Fruit fly (Drosophila melanogaster) whole organism, embryonic: ENCODE results near the gene Ptp10D.

Experiments used
- Antp ChIP-seq: fragments of 200-800 bp; sonication (Bioruptor generic); optimal IDR thresholded peaks from 3 replicates; lab custom pipeline; 2016; ENCODE audit warnings: missing biosample characterization, missing genetic modification characterization
- Blimp-1 ChIP-seq: fragments of 200-800 bp; sonication (Bioruptor generic); optimal IDR thresholded peaks from 3 replicates; lab custom pipeline; 2018; ENCODE audit warnings: missing biosample characterization, missing genetic modification characterization, mild to moderate bottlenecking, moderate library complexity, missing genetic modification reagents
- CG10209 ChIP-seq: fragments of 200-800 bp; sonication (Bioruptor generic); optimal IDR thresholded peaks from 3 replicates; lab custom pipeline; 2017; ENCODE audit warnings: missing biosample characterization, mild to moderate bottlenecking, missing genetic modification characterization, missing genetic modification reagents
- CG10366 ChIP-seq: fragments of 200-800 bp; sonication (Bioruptor generic); IDR thresholded peaks from 2 replicates; pipeline ENCODE4 v1.3.6; 2022; ENCODE audit warnings: missing biosample characterization, missing genetic modification characterization
- CG11247 ChIP-seq: fragments of 200-800 bp; sonication (Bioruptor generic); IDR thresholded peaks from 2 replicates; pipeline ENCODE4 v1.3.6; 2022; ENCODE audit warnings: missing biosample characterization, missing genetic modification characterization
- CG12299 ChIP-seq: fragments of 200-800 bp; sonication (Bioruptor generic); optimal IDR thresholded peaks from 2 replicates; lab custom pipeline; 2018; ENCODE audit warnings: missing biosample characterization, mild to moderate bottlenecking, missing genetic modification characterization
- CG12391 ChIP-seq: fragments of 200-800 bp; sonication (Bioruptor generic); optimal IDR thresholded peaks from 3 replicates; lab custom pipeline; 2018; ENCODE audit warnings: missing biosample characterization, mild to moderate bottlenecking, missing genetic modification characterization, moderate library complexity
- CG13894 ChIP-seq: fragments of 200-800 bp; sonication (Bioruptor generic); optimal IDR thresholded peaks from 3 replicates; lab custom pipeline; 2018; ENCODE audit warnings: missing biosample characterization, mild to moderate bottlenecking, missing genetic modification characterization, moderate library complexity
- CG15073 ChIP-seq: fragments of 200-800 bp; sonication (Bioruptor generic); optimal IDR thresholded peaks from 2 replicates; lab custom pipeline; 2016; ENCODE audit warnings: missing biosample characterization, missing genetic modification characterization
- CG15696 ChIP-seq: fragments of 200-800 bp; sonication (Bioruptor generic); optimal IDR thresholded peaks from 2 replicates; lab custom pipeline; 2019; ENCODE audit warnings: missing biosample characterization, mild to moderate bottlenecking, missing genetic modification characterization, moderate library complexity
- CG16815 ChIP-seq: fragments of 200-800 bp; sonication (Bioruptor generic); optimal IDR thresholded peaks from 3 replicates; lab custom pipeline; 2017; ENCODE audit warnings: missing biosample characterization, mild to moderate bottlenecking, missing genetic modification characterization
- CG17328 ChIP-seq: fragments of 200-800 bp; sonication (Bioruptor generic); IDR thresholded peaks from 2 replicates; pipeline ENCODE4 v1.3.6; 2022; ENCODE audit warnings: missing biosample characterization, missing genetic modification characterization
- CG1792 ChIP-seq: fragments of 200-800 bp; sonication (Bioruptor generic); optimal IDR thresholded peaks from 2 replicates; lab custom pipeline; 2016; ENCODE audit warnings: missing biosample characterization, missing genetic modification characterization
- CG18011 ChIP-seq: fragments of 200-800 bp; sonication (Bioruptor generic); optimal IDR thresholded peaks from 2 replicates; lab custom pipeline; 2017; ENCODE audit warnings: missing biosample characterization, missing genetic modification characterization, mild to moderate bottlenecking, moderate library complexity, missing genotype
- CG3281 ChIP-seq: fragments of 200-800 bp; sonication (Bioruptor generic); optimal IDR thresholded peaks from 3 replicates; lab custom pipeline; 2017; ENCODE audit warnings: missing biosample characterization, mild to moderate bottlenecking, missing genetic modification characterization
- CG3995 ChIP-seq: fragments of 200-800 bp; sonication (Bioruptor generic); optimal IDR thresholded peaks from 3 replicates; lab custom pipeline; 2016; ENCODE audit warnings: missing biosample characterization, missing genetic modification characterization
- CG6175 ChIP-seq: fragments of 200-800 bp; sonication (Bioruptor generic); IDR thresholded peaks from 3 replicates; pipeline ENCODE4 v1.3.6; 2022; ENCODE audit warnings: missing biosample characterization, missing genetic modification characterization
- CG6813 ChIP-seq: fragments of 200-800 bp; sonication (Bioruptor generic); optimal IDR thresholded peaks from 2 replicates; lab custom pipeline; 2017; ENCODE audit warnings: missing biosample characterization, missing genetic modification characterization, mild to moderate bottlenecking, moderate library complexity, missing genetic modification reagents
- CG7556 ChIP-seq: fragments of 200-800 bp; sonication (Bioruptor generic); optimal IDR thresholded peaks from 2 replicates; lab custom pipeline; 2017; ENCODE audit warnings: missing biosample characterization, mild to moderate bottlenecking, missing genetic modification characterization
- CG8765 ChIP-seq: fragments of 200-800 bp; sonication (Bioruptor generic); IDR thresholded peaks from 2 replicates; pipeline ENCODE4 v1.3.6; 2022; ENCODE audit warnings: missing biosample characterization, missing genetic modification characterization
- CG8944 ChIP-seq: fragments of 200-800 bp; sonication (Bioruptor generic); optimal IDR thresholded peaks from 3 replicates; lab custom pipeline; 2016; ENCODE audit warnings: missing biosample characterization, missing genetic modification characterization
- CTCF ChIP-seq: fragments of 200-800 bp; sonication (Bioruptor generic); optimal IDR thresholded peaks from 2 replicates; lab custom pipeline; 2017; ENCODE audit warnings: missing biosample characterization, mild to moderate bottlenecking, missing genetic modification characterization, moderate library complexity
- H2.0 ChIP-seq: fragments of 200-800 bp; sonication (Bioruptor generic); IDR thresholded peaks from 2 replicates; pipeline ENCODE4 v1.3.6; 2022; ENCODE audit warnings: missing biosample characterization, missing genetic modification characterization
- Hr3 ChIP-seq: fragments of 200-800 bp; sonication (Bioruptor generic); optimal IDR thresholded peaks from 3 replicates; lab custom pipeline; 2016; ENCODE audit warnings: missing biosample characterization, missing genetic modification characterization
- Kr ChIP-seq: fragments of 200-800 bp; sonication (Bioruptor generic); optimal IDR thresholded peaks from 2 replicates; lab custom pipeline; 2017; ENCODE audit warnings: missing biosample characterization, mild to moderate bottlenecking, missing genetic modification characterization
- MBD-R2 ChIP-seq: fragments of 200-800 bp; sonication (Bioruptor generic); IDR thresholded peaks from 2 replicates; pipeline ENCODE4 v1.3.6; 2022; ENCODE audit warnings: missing biosample characterization, missing genetic modification characterization
- Myb ChIP-seq: fragments of 200-800 bp; sonication (Bioruptor generic); optimal IDR thresholded peaks from 2 replicates; lab custom pipeline; 2016; ENCODE audit warnings: missing biosample characterization, missing genetic modification characterization
- Side ChIP-seq: fragments of 200-800 bp; sonication (Bioruptor generic); optimal IDR thresholded peaks from 2 replicates; lab custom pipeline; 2016; ENCODE audit warnings: missing biosample characterization, missing genetic modification characterization
- Sry-δ ChIP-seq: fragments of 200-800 bp; sonication (Bioruptor generic); optimal IDR thresholded peaks from 2 replicates; lab custom pipeline; 2016; ENCODE audit warnings: missing biosample characterization, missing genetic modification characterization
- al ChIP-seq: fragments of 200-800 bp; sonication (Bioruptor generic); IDR thresholded peaks from 2 replicates; pipeline ENCODE4 v1.3.6; 2022; ENCODE audit warnings: missing biosample characterization, missing genetic modification characterization
- ara ChIP-seq: fragments of 200-800 bp; sonication (Bioruptor generic); IDR thresholded peaks from 2 replicates; pipeline ENCODE4 v1.3.6; 2022; ENCODE audit warnings: missing biosample characterization, missing genetic modification characterization
- ase ChIP-seq: fragments of 200-800 bp; sonication (Bioruptor generic); IDR thresholded peaks from 3 replicates; pipeline ENCODE4 v1.3.6; 2022; ENCODE audit warnings: missing biosample characterization, missing genetic modification characterization
- crc ChIP-seq: fragments of 200-800 bp; sonication (Bioruptor generic); optimal IDR thresholded peaks from 2 replicates; lab custom pipeline; 2016; ENCODE audit warnings: missing biosample characterization, missing genetic modification characterization
- crp ChIP-seq, 2 experiments: fragments of 200-800 bp; sonication (Bioruptor generic); optimal IDR thresholded peaks; 2 replicates in 1 of 2; 3 replicates in 1 of 2; lab custom pipeline; 2017; ENCODE audit warnings: missing biosample characterization in 2 of 2, missing genetic modification characterization in 2 of 2, mild to moderate bottlenecking in 1 of 2, moderate library complexity in 1 of 2
- da ChIP-seq: fragments of 200-800 bp; sonication (Bioruptor generic); optimal IDR thresholded peaks from 2 replicates; lab custom pipeline; 2016; ENCODE audit warnings: missing biosample characterization, missing genetic modification characterization
- disco-r ChIP-seq: fragments of 200-800 bp; sonication (Bioruptor generic); optimal IDR thresholded peaks from 2 replicates; lab custom pipeline; 2016; ENCODE audit warnings: missing biosample characterization, missing genetic modification characterization
- fru ChIP-seq: fragments of >200 bp; optimal IDR thresholded peaks from 2 replicates; lab custom pipeline; 2017
- gcm ChIP-seq: fragments of 200-800 bp; sonication (Bioruptor generic); optimal IDR thresholded peaks from 2 replicates; lab custom pipeline; 2019; ENCODE audit warnings: missing biosample characterization, mild to moderate bottlenecking, missing genetic modification characterization, moderate library complexity
- gcm2 ChIP-seq: fragments of 200-800 bp; sonication (Bioruptor generic); optimal IDR thresholded peaks from 2 replicates; lab custom pipeline; 2016; ENCODE audit warnings: missing biosample characterization, missing genetic modification characterization
- gfzf ChIP-seq: fragments of 200-800 bp; sonication (Bioruptor generic); optimal IDR thresholded peaks from 2 replicates; lab custom pipeline; 2016; ENCODE audit warnings: missing biosample characterization, mild to moderate bottlenecking, missing genetic modification characterization, moderate library complexity
- h ChIP-seq: fragments of >200 bp; optimal IDR thresholded peaks from 2 replicates; lab custom pipeline; 2017
- kah ChIP-seq: fragments of 200-800 bp; sonication (Bioruptor generic); optimal IDR thresholded peaks from 2 replicates; lab custom pipeline; 2018; ENCODE audit warnings: missing biosample characterization, mild to moderate bottlenecking, missing genetic modification characterization
- ken ChIP-seq: fragments of 200-800 bp; sonication (Bioruptor generic); IDR thresholded peaks from 3 replicates; pipeline ENCODE4 v1.3.6; 2022; ENCODE audit warnings: missing biosample characterization, missing genetic modification characterization
- kni ChIP-seq: fragments of 200-800 bp; sonication (Bioruptor generic); optimal IDR thresholded peaks from 3 replicates; lab custom pipeline; 2017; ENCODE audit warnings: mild to moderate bottlenecking, missing biosample characterization, missing genetic modification reagents, missing genetic modification characterization
- lab ChIP-seq: fragments of 200-800 bp; sonication (Bioruptor generic); optimal IDR thresholded peaks from 3 replicates; lab custom pipeline; 2017; ENCODE audit warnings: missing biosample characterization, missing genetic modification characterization, mild to moderate bottlenecking, moderate library complexity, missing genetic modification reagents
- nerfin-2 ChIP-seq: fragments of 200-800 bp; sonication (Bioruptor generic); IDR thresholded peaks from 2 replicates; pipeline ENCODE4 v1.3.6; 2022; ENCODE audit warnings: missing biosample characterization, missing genetic modification characterization; ENCODE audit not compliant: partially characterized antibody
- nom ChIP-seq: fragments of 200-800 bp; sonication (Bioruptor generic); optimal IDR thresholded peaks from 2 replicates; lab custom pipeline; 2017; ENCODE audit warnings: missing biosample characterization, missing genetic modification characterization, mild to moderate bottlenecking, moderate library complexity, missing genetic modification reagents
- pho ChIP-seq: fragments of 200-800 bp; sonication (Bioruptor generic); optimal IDR thresholded peaks from 2 replicates; lab custom pipeline; 2016; ENCODE audit warnings: missing biosample characterization, missing genetic modification characterization
- pzg ChIP-seq: fragments of 200-800 bp; sonication (Bioruptor generic); optimal IDR thresholded peaks from 3 replicates; lab custom pipeline; 2018; ENCODE audit warnings: missing biosample characterization, mild to moderate bottlenecking, missing genetic modification characterization, moderate library complexity
- sens ChIP-seq: fragments of 200-800 bp; sonication (Bioruptor generic); peaks from one replicate; lab custom pipeline; 2016; ENCODE audit warnings: missing biosample characterization, missing genetic modification characterization
- wor ChIP-seq: fragments of 200-800 bp; sonication (Bioruptor generic); IDR thresholded peaks from 2 replicates; pipeline ENCODE4 v1.3.6; 2022; ENCODE audit warnings: missing biosample characterization, missing genetic modification characterization

The Ptp10D gene

dm6 chrX:11694959-11695882 is 73.4 kb downstream of the Ptp10D start, which contains the start of gene PhKgamma (continued):
- TF ChIP-seq CG8944 (GFP tag; lab: Kevin White, UChicago) (no peak), h (lab: Kevin White, UChicago) (no peak), CG3995 (GFP tag; lab: Kevin White, UChicago) (no peak), CG6813 (GFP tag; lab: Kevin White, UChicago) (no peak), da (GFP tag; lab: Kevin White, UChicago) (no peak), Kr (GFP tag; lab: Kevin White, UChicago) (no peak), lab (GFP tag; lab: Kevin White, UChicago) (no peak), Hr3 (no peak), Sry-δ (GFP tag; lab: Kevin White, UChicago) (peak; percentile 98), kah (GFP tag; lab: Kevin White, UChicago) (no peak), ken (GFP tag; lab: Robert Waterston, UW) (no peak), CG16815 (no peak), gcm2 (GFP tag; lab: Kevin White, UChicago) (no peak), CG12299 (tag; lab: Kevin White, UChicago) (peak; percentile 43), al (GFP tag; lab: Robert Waterston, UW) (no peak), Myb (GFP tag; lab: Kevin White, UChicago) (peak; percentile 91), crp (GFP tag; optimal IDR thresholded peaks at IDR 0.05; lab: Kevin White, UChicago) (no peak), ase (GFP tag; lab: Robert Waterston, UW) (no peak), CG10366 (GFP tag; lab: Robert Waterston, UW) (no peak), nerfin-2 (GFP tag; lab: Robert Waterston, UW) (peak; percentile 81), CG10209 (GFP tag; lab: Kevin White, UChicago) (no peak), disco-r (GFP tag; lab: Kevin White, UChicago) (no peak), CG15696 (tag; lab: Kevin White, UChicago) (no peak), sens (GFP tag; lab: Kevin White, UChicago) (peak; percentile 80), Antp (GFP tag; lab: Kevin White, UChicago) (peak; percentile 15), MBD-R2 (no peak; the same call in none of the 2 replicates), pzg (GFP tag; lab: Kevin White, UChicago) (peak; percentile 99), CG6175 (no peak), wor (GFP tag; lab: Robert Waterston, UW) (no peak), nom (GFP tag; lab: Kevin White, UChicago) (peak; percentile 82), CG12391 (peak; percentile 46), ara (no peak), H2.0 (GFP tag; lab: Robert Waterston, UW) (no peak), CG8765 (GFP tag; lab: Robert Waterston, UW) (no peak), pho (peak; percentile 56), CG15073 (GFP tag; lab: Kevin White, UChicago) (no peak), CG1792 (no peak), gfzf (GFP tag; lab: Kevin White, UChicago) (peak; percentile 69), CG11247 (GFP tag; lab: Robert Waterston, UW) (no peak), CG7556 (GFP tag; lab: Kevin White, UChicago) (peak; percentile 9), CG13894 (tag; lab: Kevin White, UChicago) (peak; percentile 81), fru (lab: Kevin White, UChicago) (no peak), Blimp-1 (no peak), crc (GFP tag; lab: Kevin White, UChicago) (no peak), kni (peak; percentile 77), CG17328 (GFP tag; lab: Robert Waterston, UW) (no peak), Side (GFP tag; lab: Kevin White, UChicago) (peak; percentile 2), gcm (GFP tag; lab: Kevin White, UChicago) (peak; percentile 55), CTCF (GFP tag; lab: Kevin White, UChicago) (peak; percentile 80), CG3281 (GFP tag; lab: Kevin White, UChicago) (peak; percentile 4), CG18011 (GFP tag; lab: Kevin White, UChicago) (no peak)
